Fruit fly (Drosophila melanogaster) whole organism, embryonic: ENCODE results near the gene CG10694.

Experiments
- Atf3 ChIP-seq: fragments of 200-800 bp; sonication (Bioruptor generic); optimal IDR thresholded peaks from 3 replicates; lab custom pipeline; 2016; ENCODE audit warnings: missing biosample characterization, missing genetic modification characterization
- Awh ChIP-seq: fragments of 200-800 bp; sonication (Bioruptor generic); IDR thresholded peaks from 2 replicates; pipeline ENCODE4, ENCODE4 v1.3.6; 2022; ENCODE audit warnings: missing biosample characterization, missing genetic modification characterization
- CG10959 ChIP-seq: fragments of 200-800 bp; sonication (Bioruptor generic); IDR thresholded peaks from 2 replicates; pipeline ENCODE4 v1.3.6; 2022; ENCODE audit warnings: missing biosample characterization, missing genetic modification characterization
- CG13424 ChIP-seq: fragments of 200-800 bp; sonication (Bioruptor generic); optimal IDR thresholded peaks from 2 replicates; lab custom pipeline; 2019; ENCODE audit warnings: missing biosample characterization, mild to moderate bottlenecking, missing genetic modification characterization, moderate library complexity
- CG14667 ChIP-seq: fragments of 200-800 bp; sonication (Bioruptor generic); IDR thresholded peaks from 2 replicates; pipeline ENCODE4 v1.3.6; 2022; ENCODE audit warnings: missing biosample characterization, missing genetic modification characterization
- CG1529 ChIP-seq: fragments of 200-800 bp; sonication (Bioruptor generic); optimal IDR thresholded peaks from 3 replicates; lab custom pipeline; 2018; ENCODE audit warnings: missing biosample characterization, missing genetic modification characterization
- CG17359 ChIP-seq: fragments of 200-800 bp; sonication (Bioruptor generic); optimal IDR thresholded peaks from 3 replicates; lab custom pipeline; 2018; ENCODE audit warnings: missing biosample characterization, mild to moderate bottlenecking, missing genetic modification characterization, moderate library complexity
- CG17612 ChIP-seq: fragments of 200-800 bp; sonication (Bioruptor generic); IDR thresholded peaks from 2 replicates; pipeline ENCODE4 v1.3.6; 2022; ENCODE audit warnings: missing biosample characterization, missing genetic modification characterization
- CG2120 ChIP-seq: fragments of 200-800 bp; sonication (Bioruptor generic); optimal IDR thresholded peaks from 3 replicates; lab custom pipeline; 2016; ENCODE audit warnings: missing biosample characterization, missing genetic modification characterization
- CG2202 ChIP-seq: fragments of 200-800 bp; sonication (Bioruptor generic); optimal IDR thresholded peaks from 2 replicates; lab custom pipeline; 2018; ENCODE audit warnings: missing biosample characterization, mild to moderate bottlenecking, missing genetic modification characterization
- CG3726 ChIP-seq: fragments of 200-800 bp; sonication (Bioruptor generic); IDR thresholded peaks from 3 replicates; pipeline ENCODE4, ENCODE4 v1.3.6; 2022; ENCODE audit warnings: missing biosample characterization, missing genetic modification characterization
- CG4424 ChIP-seq: fragments of 200-800 bp; sonication (Bioruptor generic); optimal IDR thresholded peaks from 3 replicates; lab custom pipeline; 2016; ENCODE audit warnings: missing biosample characterization, missing genetic modification characterization
- CG4617 ChIP-seq: fragments of 200-800 bp; sonication (Bioruptor generic); optimal IDR thresholded peaks from 3 replicates; lab custom pipeline; 2016; ENCODE audit warnings: missing biosample characterization, missing genetic modification characterization, borderline replicate concordance
- CG4854 ChIP-seq: fragments of 200-800 bp; sonication (Bioruptor generic); optimal IDR thresholded peaks from 2 replicates; lab custom pipeline; 2016; ENCODE audit warnings: missing biosample characterization, missing genetic modification characterization, inconsistent platforms
- CG5953 ChIP-seq: fragments of 200-800 bp; sonication (Bioruptor generic); IDR thresholded peaks from 2 replicates; pipeline ENCODE4 v1.3.6; 2022; ENCODE audit warnings: missing biosample characterization, missing genetic modification characterization
- CG6854 ChIP-seq: fragments of 200-800 bp; sonication (Bioruptor generic); optimal IDR thresholded peaks from 3 replicates; lab custom pipeline; 2017; ENCODE audit warnings: missing biosample characterization, mild to moderate bottlenecking, missing genetic modification characterization
- CG7963 ChIP-seq: fragments of 200-800 bp; sonication (Bioruptor generic); IDR thresholded peaks from 3 replicates; pipeline ENCODE4 v1.3.6; 2022; ENCODE audit warnings: missing biosample characterization, missing genetic modification characterization; ENCODE audit not compliant: partially characterized antibody
- CG7987 ChIP-seq: fragments of 200-800 bp; sonication (Bioruptor generic); optimal IDR thresholded peaks from 2 replicates; lab custom pipeline; 2018; ENCODE audit warnings: missing biosample characterization, mild to moderate bottlenecking, missing genetic modification characterization, moderate library complexity
- CG8944 ChIP-seq: fragments of 200-800 bp; sonication (Bioruptor generic); optimal IDR thresholded peaks from 3 replicates; lab custom pipeline; 2016; ENCODE audit warnings: missing biosample characterization, missing genetic modification characterization
- CG9817 ChIP-seq: fragments of 200-800 bp; sonication (Bioruptor generic); optimal IDR thresholded peaks from 2 replicates; lab custom pipeline; 2018; ENCODE audit warnings: missing biosample characterization, mild to moderate bottlenecking, missing genetic modification characterization, moderate library complexity
- Doc3 ChIP-seq: fragments of 200-800 bp; sonication (Bioruptor generic); IDR thresholded peaks from 3 replicates; pipeline ENCODE4 v1.3.6; 2022; ENCODE audit warnings: missing biosample characterization, missing genetic modification characterization; ENCODE audit not compliant: partially characterized antibody
- Fer3 ChIP-seq: fragments of 200-800 bp; sonication (Bioruptor generic); optimal IDR thresholded peaks from 2 replicates; lab custom pipeline; 2018; ENCODE audit warnings: missing biosample characterization, mild to moderate bottlenecking, missing genetic modification characterization, moderate library complexity
- GATAe ChIP-seq: fragments of 200-800 bp; sonication (Bioruptor generic); conservative IDR thresholded peaks from 2 replicates; pipeline ENCODE4 v1.3.6; 2022; ENCODE audit warnings: missing biosample characterization, missing genetic modification characterization
- MBD-R2 ChIP-seq: fragments of 200-800 bp; sonication (Bioruptor generic); IDR thresholded peaks from 2 replicates; pipeline ENCODE4 v1.3.6; 2022; ENCODE audit warnings: missing biosample characterization, missing genetic modification characterization
- Myb ChIP-seq: fragments of 200-800 bp; sonication (Bioruptor generic); optimal IDR thresholded peaks from 2 replicates; lab custom pipeline; 2016; ENCODE audit warnings: missing biosample characterization, missing genetic modification characterization
- Nf-YC ChIP-seq: fragments of 200-800 bp; optimal IDR thresholded peaks from 3 replicates; lab custom pipeline; 2019; ENCODE audit warnings: missing biosample characterization, mild to moderate bottlenecking, missing genetic modification characterization, moderate library complexity
- NfI ChIP-seq: fragments of 200-800 bp; sonication (Bioruptor generic); optimal IDR thresholded peaks from 3 replicates; lab custom pipeline; 2018; ENCODE audit warnings: missing biosample characterization, mild to moderate bottlenecking, missing genetic modification characterization, moderate library complexity
- Oaz ChIP-seq: fragments of 200-800 bp; sonication (Bioruptor generic); IDR thresholded peaks from 2 replicates; pipeline ENCODE4 v1.3.6; 2022; ENCODE audit warnings: missing biosample characterization, missing genetic modification characterization
- Ptx1 ChIP-seq: fragments of 200-800 bp; sonication (Bioruptor generic); IDR thresholded peaks from 2 replicates; pipeline ENCODE4 v1.3.6; 2022; ENCODE audit warnings: missing biosample characterization, missing genetic modification characterization
- Trl ChIP-seq, 3 experiments: fragments of >200 bp in 2 of 3; fragments of 200-800 bp in 1 of 3; sonication (Bioruptor generic) in 1 of 3; optimal IDR thresholded peaks; 2 replicates in 1 of 3; 3 replicates in 2 of 3; lab custom pipeline; 2016 to 2017; ENCODE audit warnings: missing biosample characterization in 1 of 3, missing genetic modification characterization in 1 of 3
- Vsx1 ChIP-seq: fragments of 200-800 bp; sonication (Bioruptor generic); optimal IDR thresholded peaks from 2 replicates; lab custom pipeline; 2017; ENCODE audit warnings: missing biosample characterization, mild to moderate bottlenecking, missing genetic modification characterization, missing genetic modification reagents
- bbx ChIP-seq: fragments of 200-800 bp; sonication (Bioruptor generic); IDR thresholded peaks from 2 replicates; pipeline ENCODE4 v1.3.6; 2022; ENCODE audit warnings: missing biosample characterization, missing genetic modification characterization; ENCODE audit not compliant: partially characterized antibody
- br ChIP-seq: fragments of >200 bp; optimal IDR thresholded peaks from 2 replicates; lab custom pipeline; 2017
- dimm ChIP-seq: fragments of 200-800 bp; sonication (Bioruptor generic); IDR thresholded peaks from 2 replicates; pipeline ENCODE4 v1.3.6; 2022; ENCODE audit warnings: missing biosample characterization, missing genetic modification characterization
- fd102C ChIP-seq: fragments of 200-800 bp; sonication (Bioruptor generic); optimal IDR thresholded peaks from 2 replicates; lab custom pipeline; 2018; ENCODE audit warnings: missing biosample characterization, mild to moderate bottlenecking, missing genetic modification characterization, moderate library complexity
- grn ChIP-seq: fragments of 200-800 bp; sonication (Bioruptor generic); optimal IDR thresholded peaks from 3 replicates; lab custom pipeline; 2017; ENCODE audit warnings: missing biosample characterization, missing genetic modification characterization
- kni ChIP-seq: fragments of 200-800 bp; sonication (Bioruptor generic); optimal IDR thresholded peaks from 3 replicates; lab custom pipeline; 2017; ENCODE audit warnings: mild to moderate bottlenecking, missing biosample characterization, missing genetic modification reagents, missing genetic modification characterization
- lola ChIP-seq, 3 experiments: fragments of >200 bp in 2 of 3; fragments of 200-800 bp in 1 of 3; sonication (Bioruptor generic) in 1 of 3; optimal IDR thresholded peaks; 2 replicates each; lab custom pipeline; 2017 to 2019; ENCODE audit warnings: missing biosample characterization in 3 of 3, missing genetic modification characterization in 3 of 3, mild to moderate bottlenecking in 1 of 3, moderate library complexity in 1 of 3
- mirr ChIP-seq: fragments of 200-800 bp; sonication (Bioruptor generic); optimal IDR thresholded peaks from 3 replicates; lab custom pipeline; 2018; ENCODE audit warnings: missing biosample characterization, mild to moderate bottlenecking, missing genetic modification characterization
- nom ChIP-seq: fragments of 200-800 bp; sonication (Bioruptor generic); optimal IDR thresholded peaks from 2 replicates; lab custom pipeline; 2017; ENCODE audit warnings: missing biosample characterization, missing genetic modification characterization, mild to moderate bottlenecking, moderate library complexity, missing genetic modification reagents
- p53 ChIP-seq: fragments of 200-800 bp; sonication (Bioruptor generic); optimal IDR thresholded peaks from 2 replicates; lab custom pipeline; 2016; ENCODE audit warnings: missing biosample characterization, missing genetic modification characterization
- pita ChIP-seq: fragments of 200-800 bp; sonication (Bioruptor generic); optimal IDR thresholded peaks from 2 replicates; lab custom pipeline; 2017; ENCODE audit warnings: missing biosample characterization, mild to moderate bottlenecking, missing genetic modification characterization
- repo ChIP-seq: fragments of 200-800 bp; sonication (Bioruptor generic); optimal IDR thresholded peaks from 2 replicates; lab custom pipeline; 2016; ENCODE audit warnings: missing biosample characterization, missing genetic modification characterization
- sima ChIP-seq: fragments of 200-800 bp; sonication (Bioruptor generic); optimal IDR thresholded peaks from 2 replicates; lab custom pipeline; 2016; ENCODE audit warnings: missing biosample characterization, missing genetic modification characterization
- slp2 ChIP-seq: fragments of 200-800 bp; sonication (Bioruptor generic); optimal IDR thresholded peaks from 2 replicates; lab custom pipeline; 2016; ENCODE audit warnings: missing biosample characterization, missing genetic modification characterization
- sna ChIP-seq: fragments of 200-800 bp; sonication (Bioruptor generic); IDR thresholded peaks from 2 replicates; pipeline ENCODE4 v1.3.6; 2022; ENCODE audit warnings: missing biosample characterization, missing genetic modification characterization; ENCODE audit not compliant: partially characterized antibody
- ssp ChIP-seq: fragments of 200-800 bp; sonication (Bioruptor generic); IDR thresholded peaks from 2 replicates; pipeline ENCODE4 v1.3.6; 2022; ENCODE audit warnings: missing biosample characterization, missing genetic modification characterization
- tna ChIP-seq: fragments of 200-800 bp; sonication (Bioruptor generic); IDR thresholded peaks from 2 replicates; pipeline ENCODE4 v1.3.6; 2022; ENCODE audit warnings: missing biosample characterization, missing genetic modification characterization; ENCODE audit not compliant: partially characterized antibody
- z ChIP-seq: fragments of 200-800 bp; sonication (Bioruptor generic); IDR thresholded peaks from 3 replicates; pipeline ENCODE4 v1.3.6; 2022; ENCODE audit warnings: missing biosample characterization, missing genetic modification characterization
- zfh1 ChIP-seq: fragments of 200-800 bp; sonication (Bioruptor generic); IDR thresholded peaks from 3 replicates; pipeline ENCODE4 v1.3.6; 2022; ENCODE audit warnings: missing biosample characterization, missing genetic modification characterization

Gene CG10694

dm6 chr3R:24108902-24109389, 1.8 kb downstream of the CG10694 start, which contains the start of the genes eIF4EHP and CG18428 (continued):
- peak; percentile 36 for TF ChIP-seq sima (GFP tag; lab: Kevin White, UChicago)
- TF ChIP-seq CG3726: no peak; the same call in 2 of the 3 replicates
- peak; percentile 98 for TF ChIP-seq mirr (GFP tag; lab: Kevin White, UChicago)
- TF ChIP-seq Awh: no peak; the same call in none of the 2 replicates
- peak; percentile 97 for TF ChIP-seq CG7987 (GFP tag; lab: Kevin White, UChicago)
- TF ChIP-seq CG9817 (tag; lab: Kevin White, UChicago): peak; percentile 99
- peak; percentile 83 for TF ChIP-seq CG8944 (GFP tag; lab: Kevin White, UChicago)
- TF ChIP-seq CG14667: no peak
- peak; percentile 91 for TF ChIP-seq fd102C (GFP tag; lab: Kevin White, UChicago)
- TF ChIP-seq nom (GFP tag; lab: Kevin White, UChicago): peak; percentile 99
- peak; percentile 98 for TF ChIP-seq CG1529 (GFP tag; lab: Kevin White, UChicago)
- TF ChIP-seq NfI (GFP tag; lab: Kevin White, UChicago): peak; percentile 99
- TF ChIP-seq pita (GFP tag; lab: Kevin White, UChicago): no peak
- TF ChIP-seq CG2120 (GFP tag; lab: Kevin White, UChicago): peak; percentile 98
- peak; percentile 88 for TF ChIP-seq CG4854 (GFP tag; lab: Kevin White, UChicago)
- peak; percentile 98 for TF ChIP-seq CG4424
- no peak for TF ChIP-seq dimm
- no peak for TF ChIP-seq CG17612 (GFP tag; lab: Robert Waterston, UW)
- no peak for TF ChIP-seq ssp
- TF ChIP-seq Atf3 (GFP tag; lab: Kevin White, UChicago): peak; percentile 70
- TF ChIP-seq z: no peak
- peak; percentile 70 for TF ChIP-seq Myb (GFP tag; lab: Kevin White, UChicago)
- no peak for TF ChIP-seq sna
- peak; percentile 95 for TF ChIP-seq Nf-YC (tag; lab: Kevin White, UChicago)
- no peak; the same call in 2 of the 3 replicates for TF ChIP-seq zfh1 (GFP tag; lab: Robert Waterston, UW)
- peak; percentile 96 for TF ChIP-seq CG4617 (GFP tag; lab: Kevin White, UChicago)
- peak; percentile 100 for TF ChIP-seq Fer3 (tag; lab: Kevin White, UChicago)
- TF ChIP-seq Doc3 (GFP tag; lab: Robert Waterston, UW): no peak
- peak; percentile 58 for TF ChIP-seq grn (GFP tag; lab: Kevin White, UChicago)
- 0 out of 2 replicates have a peak, but pooled peaks have one; percentile 99 for TF ChIP-seq GATAe (GFP tag; lab: Robert Waterston, UW)
- TF ChIP-seq CG10959 (GFP tag; lab: Robert Waterston, UW): no peak; the same call in 1 of the 2 replicates
- no peak; the same call in 1 of the 2 replicates for TF ChIP-seq CG5953
- TF ChIP-seq slp2 (GFP tag; lab: Kevin White, UChicago): peak; percentile 81
- no peak; the same call in none of the 2 replicates for TF ChIP-seq Oaz (GFP tag; lab: Robert Waterston, UW)
- no peak for TF ChIP-seq Ptx1 (GFP tag; lab: Robert Waterston, UW)
- TF ChIP-seq Trl (optimal IDR thresholded peaks at IDR 0.05; lab: Kevin White, UChicago): no peak
- TF ChIP-seq Trl (GFP tag; optimal IDR thresholded peaks at IDR 0.05; lab: Kevin White, UChicago): peak; percentile 84
- TF ChIP-seq p53: peak; percentile 4
- peak; percentile 99 for TF ChIP-seq CG6854 (GFP tag; lab: Kevin White, UChicago)
- TF ChIP-seq tna: no peak
- TF ChIP-seq CG17359: peak; percentile 99
- peak; percentile 100 for TF ChIP-seq CG13424 (tag; lab: Kevin White, UChicago)
- TF ChIP-seq repo (GFP tag; lab: Kevin White, UChicago): peak; percentile 51
- TF ChIP-seq bbx (GFP tag; lab: Robert Waterston, UW): no peak
- no peak; the same call in 1 of the 2 replicates for TF ChIP-seq MBD-R2
- peak; percentile 99 for TF ChIP-seq CG2202 (tag; lab: Kevin White, UChicago)
- peak; percentile 98 for TF ChIP-seq kni (GFP tag; lab: Kevin White, UChicago)
- TF ChIP-seq Vsx1: peak; percentile 94
- no peak for TF ChIP-seq CG7963
- TF ChIP-seq br (lab: Kevin White, UChicago): no peak
- peak in 1 of 3 experiments; percentile 100 for TF ChIP-seq lola (GFP tag; optimal IDR thresholded peaks at IDR 0.05; lab: Kevin White, UChicago)
